Fruit fly (Drosophila melanogaster): Measurements from ENCODE around the gene BckdhA.

dm6 chr3R:9551659-9552435 is 3.7 kb upstream of the BckdhA start, which contains the start of the genes mura and RnpS1:
- no peak for TF ChIP-seq psq (optimal IDR thresholded peaks at IDR 0.05)
- no peak for TF ChIP-seq insv (optimal IDR thresholded peaks at IDR 0.05)

Measured in Kc167 (cell line).